Worm (Caenorhabditis elegans) whole organism, L3 larva: ENCODE measurements around the gene Y42A5A.5.

Experiments used
- nhr-11 ChIP-seq: fragments of 150-350 bp; optimal IDR thresholded peaks from 2 replicates; lab custom pipeline; 2014; ENCODE audit warnings: missing biosample characterization, missing genetic modification characterization
- nhr-23 ChIP-seq: fragments of 150-350 bp; optimal IDR thresholded peaks from 2 replicates; lab custom pipeline; 2014; ENCODE audit warnings: missing biosample characterization, missing genetic modification reagents, missing genetic modification characterization
- pqm-1 ChIP-seq: fragments of 150-350 bp; optimal IDR thresholded peaks from 2 replicates; lab custom pipeline; 2017; ENCODE audit warnings: missing biosample characterization, missing genetic modification characterization, inconsistent platforms

DNA sequence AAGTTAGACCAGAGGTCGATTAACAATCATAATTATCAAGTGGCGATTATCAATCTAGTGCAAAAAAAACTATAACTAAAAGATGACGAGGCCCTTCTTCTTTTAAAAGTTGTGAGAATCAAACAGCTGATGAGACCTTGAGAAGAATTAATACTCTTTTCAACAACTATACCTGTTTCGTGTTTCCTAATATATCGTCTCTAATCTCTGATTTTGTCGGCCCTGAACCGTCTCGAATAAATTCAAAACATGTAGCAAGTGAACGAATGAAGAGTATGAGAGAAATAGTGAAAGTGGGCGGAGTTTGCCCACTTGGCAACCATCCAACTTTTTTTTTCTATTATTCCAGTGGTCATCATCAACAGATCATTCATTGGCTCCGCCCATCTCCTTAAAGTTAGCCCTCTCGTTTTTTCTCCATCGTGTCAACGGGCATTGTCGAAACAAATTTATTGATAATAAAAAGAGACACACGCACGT lies 22.0 kb downstream of the Y42A5A.5 start, which contains the start of gene Y42A5A.1:
- no peak for TF ChIP-seq nhr-11 (tag; lab: Kevin White, UChicago)
- no peak for TF ChIP-seq pqm-1 (tag; lab: Kevin White, UChicago)
- TF ChIP-seq nhr-23: no peak
